Fruit fly (Drosophila melanogaster) whole organism, prepupa: Measurements from ENCODE around the gene CG43675.
A peak's percentile ranks its signal among the peaks of the same experiment; 100 is the strongest.

Source experiments
- Blimp-1 ChIP-seq: fragments of 200-800 bp; sonication (Bioruptor generic); optimal IDR thresholded peaks from 3 replicates; lab custom pipeline; 2017; ENCODE audit warnings: missing biosample characterization, missing genetic modification characterization, mild to moderate bottlenecking, moderate library complexity, missing genetic modification reagents
- CG11294 ChIP-seq: fragments of 200-800 bp; sonication (Bioruptor generic); IDR thresholded peaks from 2 replicates; pipeline ENCODE4 v1.3.6; 2022; ENCODE audit warnings: missing biosample characterization, missing genetic modification characterization
- CG11762 ChIP-seq: fragments of 200-800 bp; sonication (Bioruptor generic); optimal IDR thresholded peaks from 3 replicates; lab custom pipeline; 2016; ENCODE audit warnings: missing biosample characterization, missing genetic modification characterization; ENCODE audit not compliant: insufficient read depth
- CG11902 ChIP-seq: fragments of 200-800 bp; sonication (Bioruptor generic); optimal IDR thresholded peaks from 3 replicates; lab custom pipeline; 2016; ENCODE audit warnings: missing biosample characterization, missing genetic modification characterization
- CG1621 ChIP-seq: fragments of 200-800 bp; sonication (Bioruptor generic); optimal IDR thresholded peaks from 3 replicates; lab custom pipeline; 2018; ENCODE audit warnings: missing biosample characterization, mild to moderate bottlenecking, missing genetic modification characterization
- CG16779 ChIP-seq: fragments of 200-800 bp; sonication (Bioruptor generic); optimal IDR thresholded peaks from 3 replicates; lab custom pipeline; 2017; ENCODE audit warnings: missing biosample characterization, mild to moderate bottlenecking, missing genetic modification characterization
- CG3032 ChIP-seq: fragments of 200-800 bp; optimal IDR thresholded peaks from 2 replicates; lab custom pipeline; 2019; ENCODE audit warnings: missing biosample characterization, mild to moderate bottlenecking, missing genetic modification characterization, moderate library complexity
- CG32006 ChIP-seq: fragments of 200-800 bp; sonication (Bioruptor generic); optimal IDR thresholded peaks from 3 replicates; lab custom pipeline; 2017; ENCODE audit warnings: missing biosample characterization, mild to moderate bottlenecking, missing genetic modification characterization
- CG34406 ChIP-seq: fragments of 200-800 bp; sonication (Bioruptor generic); optimal IDR thresholded peaks from 3 replicates; lab custom pipeline; 2016; ENCODE audit warnings: missing biosample characterization, missing genetic modification characterization
- CG3919 ChIP-seq: fragments of 200-800 bp; sonication (Bioruptor generic); optimal IDR thresholded peaks from 3 replicates; lab custom pipeline; 2016; ENCODE audit warnings: missing biosample characterization, missing genetic modification characterization
- CG4318 ChIP-seq: fragments of 200-800 bp; sonication (Bioruptor generic); optimal IDR thresholded peaks from 3 replicates; lab custom pipeline; 2017; ENCODE audit warnings: missing biosample characterization, mild to moderate bottlenecking, missing genetic modification characterization
- CG6163 ChIP-seq: fragments of 200-800 bp; sonication (Bioruptor generic); IDR thresholded peaks from 3 replicates; pipeline ENCODE4 v1.3.6; 2022; ENCODE audit warnings: missing biosample characterization, missing genetic modification characterization
- CG6276 ChIP-seq: fragments of 200-800 bp; sonication (Bioruptor generic); optimal IDR thresholded peaks from 2 replicates; lab custom pipeline; 2017; ENCODE audit warnings: missing biosample characterization, mild to moderate bottlenecking, missing genetic modification characterization
- CG6808 ChIP-seq: fragments of 200-800 bp; sonication (Bioruptor generic); optimal IDR thresholded peaks from 3 replicates; lab custom pipeline; 2017; ENCODE audit warnings: missing biosample characterization, missing genetic modification characterization, mild to moderate bottlenecking, moderate library complexity, missing genetic modification reagents
- CG7368 ChIP-seq: fragments of 200-800 bp; sonication (Bioruptor generic); optimal IDR thresholded peaks from 3 replicates; lab custom pipeline; 2016; ENCODE audit warnings: missing biosample characterization, missing genetic modification characterization
- CG8119 ChIP-seq: fragments of 200-800 bp; sonication (Bioruptor generic); IDR thresholded peaks from 3 replicates; pipeline ENCODE4 v1.3.6; 2022; ENCODE audit warnings: missing biosample characterization, missing genetic modification characterization
- CG8319 ChIP-seq: fragments of 200-800 bp; sonication (Bioruptor generic); optimal IDR thresholded peaks from 3 replicates; lab custom pipeline; 2016; ENCODE audit warnings: missing biosample characterization, missing genetic modification characterization
- CG8632 ChIP-seq: fragments of 200-800 bp; sonication (Bioruptor generic); optimal IDR thresholded peaks from 3 replicates; lab custom pipeline; 2016; ENCODE audit warnings: missing biosample characterization, missing genetic modification characterization
- CG9139 ChIP-seq: fragments of 200-800 bp; sonication (Bioruptor generic); optimal IDR thresholded peaks from 3 replicates; lab custom pipeline; 2017; ENCODE audit warnings: missing biosample characterization, mild to moderate bottlenecking, missing genetic modification characterization
- Eip75B ChIP-seq: fragments of 200-800 bp; sonication (Bioruptor generic); optimal IDR thresholded peaks from 3 replicates; lab custom pipeline; 2016; ENCODE audit warnings: missing biosample characterization, missing genetic modification characterization
- Eip78C ChIP-seq: fragments of 200-800 bp; sonication (Bioruptor generic); peaks from one replicate; lab custom pipeline; 2016; ENCODE audit warnings: missing biosample characterization, missing genetic modification characterization
- Eip93F ChIP-seq: fragments of 200-800 bp; sonication (Bioruptor generic); optimal IDR thresholded peaks from 2 replicates; lab custom pipeline; 2016; ENCODE audit warnings: missing biosample characterization, mild to moderate bottlenecking, missing genetic modification characterization
- Ets21C ChIP-seq: fragments of 200-800 bp; sonication (Bioruptor generic); optimal IDR thresholded peaks from 3 replicates; lab custom pipeline; 2016; ENCODE audit warnings: missing biosample characterization, missing genetic modification characterization
- Ets96B ChIP-seq: fragments of 200-800 bp; optimal IDR thresholded peaks from 2 replicates; lab custom pipeline; 2019; ENCODE audit warnings: missing biosample characterization, mild to moderate bottlenecking, missing genetic modification characterization, moderate library complexity
- Gug ChIP-seq: fragments of 200-800 bp; sonication (Bioruptor generic); IDR thresholded peaks from 2 replicates; pipeline ENCODE4 v1.3.6; 2022; ENCODE audit warnings: missing biosample characterization, missing genetic modification characterization
- Hr38 ChIP-seq: sonication (Bioruptor generic); optimal IDR thresholded peaks from 2 replicates; lab custom pipeline; 2016; ENCODE audit warnings: missing biosample characterization, missing genetic modification characterization
- Hr39 ChIP-seq: fragments of 200-800 bp; sonication (Bioruptor generic); optimal IDR thresholded peaks from 2 replicates; lab custom pipeline; 2016; ENCODE audit warnings: missing biosample characterization, missing genetic modification characterization
- Hr4 ChIP-seq: fragments of 200-800 bp; sonication (Bioruptor generic); optimal IDR thresholded peaks from 3 replicates; lab custom pipeline; 2016; ENCODE audit warnings: missing biosample characterization, missing genetic modification characterization
- Lpt ChIP-seq: fragments of 200-800 bp; sonication (Bioruptor generic); optimal IDR thresholded peaks from 3 replicates; lab custom pipeline; 2016; ENCODE audit warnings: missing biosample characterization, missing genetic modification characterization
- Met ChIP-seq: fragments of 200-800 bp; sonication (Bioruptor generic); optimal IDR thresholded peaks from 3 replicates; lab custom pipeline; 2016; ENCODE audit warnings: missing biosample characterization, missing genetic modification characterization
- OdsH ChIP-seq: fragments of 200-800 bp; sonication (Bioruptor generic); optimal IDR thresholded peaks from 3 replicates; lab custom pipeline; 2016; ENCODE audit warnings: missing biosample characterization, missing genetic modification characterization
- Smox ChIP-seq: fragments of 200-800 bp; sonication (Bioruptor generic); optimal IDR thresholded peaks from 3 replicates; lab custom pipeline; 2016; ENCODE audit warnings: missing biosample characterization, missing genetic modification characterization
- Sox102F ChIP-seq: fragments of 200-800 bp; sonication (Bioruptor generic); optimal IDR thresholded peaks from 2 replicates; lab custom pipeline; 2016; ENCODE audit warnings: missing biosample characterization, mild to moderate bottlenecking, missing genetic modification characterization
- Sox14 ChIP-seq: fragments of 200-800 bp; sonication (Bioruptor generic); optimal IDR thresholded peaks from 3 replicates; lab custom pipeline; 2016; ENCODE audit warnings: missing biosample characterization, missing genetic modification characterization
- Sox15 ChIP-seq: fragments of 200-800 bp; sonication (Bioruptor generic); optimal IDR thresholded peaks from 3 replicates; lab custom pipeline; 2016; ENCODE audit warnings: missing biosample characterization, missing genetic modification characterization
- achi ChIP-seq: fragments of 200-800 bp; sonication (Bioruptor generic); optimal IDR thresholded peaks from 3 replicates; lab custom pipeline; 2016; ENCODE audit warnings: missing biosample characterization, missing genetic modification characterization
- acj6 ChIP-seq: fragments of 200-800 bp; sonication (Bioruptor generic); optimal IDR thresholded peaks from 3 replicates; lab custom pipeline; 2016; ENCODE audit warnings: missing biosample characterization, missing genetic modification characterization
- dac ChIP-seq: fragments of 200-800 bp; sonication (Bioruptor generic); optimal IDR thresholded peaks from 2 replicates; lab custom pipeline; 2017; ENCODE audit warnings: missing biosample characterization, mild to moderate bottlenecking, missing genetic modification characterization
- dsx ChIP-seq: fragments of 200-800 bp; optimal IDR thresholded peaks from 3 replicates; lab custom pipeline; 2019; ENCODE audit warnings: missing biosample characterization, mild to moderate bottlenecking, missing genetic modification characterization, moderate library complexity; ENCODE audit not compliant: poor library complexity, severe bottlenecking
- eg ChIP-seq: fragments of 200-800 bp; sonication (Bioruptor generic); IDR thresholded peaks from 3 replicates; pipeline ENCODE4 v1.3.6; 2022; ENCODE audit warnings: missing biosample characterization, missing genetic modification characterization
- esn ChIP-seq: fragments of 200-800 bp; sonication (Bioruptor generic); optimal IDR thresholded peaks from 2 replicates; lab custom pipeline; 2016; ENCODE audit warnings: missing biosample characterization, mild to moderate bottlenecking, missing genetic modification characterization, moderate library complexity
- fd59A ChIP-seq: fragments of 200-800 bp; sonication (Bioruptor generic); optimal IDR thresholded peaks from 2 replicates; lab custom pipeline; 2017; ENCODE audit warnings: missing biosample characterization, mild to moderate bottlenecking, missing genetic modification characterization, missing genetic modification reagents
- fd85E ChIP-seq: fragments of 200-800 bp; sonication (Bioruptor generic); optimal IDR thresholded peaks from 3 replicates; lab custom pipeline; 2016; ENCODE audit warnings: missing biosample characterization, missing genetic modification characterization
- fkh ChIP-seq: fragments of 200-800 bp; sonication (Bioruptor generic); optimal IDR thresholded peaks from 3 replicates; lab custom pipeline; 2017; ENCODE audit warnings: missing biosample characterization, mild to moderate bottlenecking, missing genetic modification characterization, moderate library complexity
- lz ChIP-seq: fragments of 200-800 bp; sonication (Bioruptor generic); optimal IDR thresholded peaks from 3 replicates; lab custom pipeline; 2016; ENCODE audit warnings: missing biosample characterization, missing genetic modification characterization
- pdm3 ChIP-seq: fragments of 200-800 bp; sonication (Bioruptor generic); optimal IDR thresholded peaks from 3 replicates; lab custom pipeline; 2016; ENCODE audit warnings: missing biosample characterization, missing genetic modification characterization
- salr ChIP-seq, 2 experiments: fragments of 200-800 bp; sonication (Bioruptor generic); optimal IDR thresholded peaks; 3 replicates each; lab custom pipeline; 2016 to 2018; ENCODE audit warnings: missing biosample characterization in 2 of 2, missing genetic modification characterization in 2 of 2, mild to moderate bottlenecking in 1 of 2
- spab ChIP-seq: fragments of 200-800 bp; sonication (Bioruptor generic); optimal IDR thresholded peaks from 2 replicates; lab custom pipeline; 2017; ENCODE audit warnings: missing biosample characterization, mild to moderate bottlenecking, missing genetic modification characterization, missing genetic modification reagents
- ss ChIP-seq, 2 experiments: fragments of 200-800 bp; sonication (Bioruptor generic); optimal IDR thresholded peaks; 2 replicates in 1 of 2; 3 replicates in 1 of 2; lab custom pipeline; 2017 to 2018; ENCODE audit warnings: mild to moderate bottlenecking in 2 of 2, missing biosample characterization in 2 of 2, missing genetic modification characterization in 2 of 2, moderate library complexity in 1 of 2
- svp ChIP-seq: fragments of 200-800 bp; sonication (Bioruptor generic); peaks from one replicate; lab custom pipeline; 2016; ENCODE audit warnings: missing biosample characterization, missing genetic modification characterization
- topi ChIP-seq: fragments of 200-800 bp; sonication (Bioruptor generic); optimal IDR thresholded peaks from 3 replicates; lab custom pipeline; 2016; ENCODE audit warnings: missing biosample characterization, missing genetic modification characterization
- vri ChIP-seq: fragments of 200-800 bp; sonication (Bioruptor generic); optimal IDR thresholded peaks from 3 replicates; lab custom pipeline; 2016; ENCODE audit warnings: missing biosample characterization, mild to moderate bottlenecking, missing genetic modification characterization

The CG43675 gene

dm6 chr3R:9399951-9400392, 44.7 kb downstream of the CG43675 start, which contains the start of gene CG34117:
Gene CG34117 (minus strand): TSS chr3R:9400053.
- no peak for TF ChIP-seq dac (GFP tag; lab: Kevin White, UChicago)
- TF ChIP-seq Sox15 (GFP tag; lab: Kevin White, UChicago), result peak; percentile 42
- peak; percentile 61 for TF ChIP-seq Gug (GFP tag; lab: Robert Waterston, UW)
- TF ChIP-seq CG34406 (GFP tag; lab: Kevin White, UChicago), result peak; percentile 72
- peak; percentile 76 for TF ChIP-seq CG8632 (GFP tag; lab: Kevin White, UChicago)
- TF ChIP-seq Sox102F (GFP tag; lab: Kevin White, UChicago), result peak; percentile 65
- no peak for TF ChIP-seq Hr38 (GFP tag; lab: Kevin White, UChicago)
- TF ChIP-seq spab (GFP tag; lab: Kevin White, UChicago), result peak; percentile 23
- TF ChIP-seq OdsH (GFP tag; lab: Kevin White, UChicago), result peak; percentile 79
- peak; percentile 1 to 28 for TF ChIP-seq ss (GFP tag; optimal IDR thresholded peaks at IDR 0.05; lab: Kevin White, UChicago)
- TF ChIP-seq esn, result peak; percentile 86
- no peak for TF ChIP-seq CG9139 (GFP tag; lab: Kevin White, UChicago)
- peak; percentile 44 for TF ChIP-seq CG11902
- peak; percentile 78 for TF ChIP-seq CG3919
- TF ChIP-seq Ets96B (tag; lab: Kevin White, UChicago), result peak; percentile 71
- peak; percentile 86 for TF ChIP-seq CG6163 (GFP tag; lab: Robert Waterston, UW)
- peak; percentile 76 for TF ChIP-seq pdm3 (GFP tag; lab: Kevin White, UChicago)
- TF ChIP-seq CG6276 (GFP tag; lab: Kevin White, UChicago), result no peak
- peak; percentile 66 for TF ChIP-seq CG7368
- TF ChIP-seq CG8319 (GFP tag; lab: Kevin White, UChicago), result peak; percentile 44
- TF ChIP-seq CG1621 (tag; lab: Kevin White, UChicago), result peak; percentile 8
- TF ChIP-seq salr (GFP tag; optimal IDR thresholded peaks at IDR 0.05; lab: Kevin White, UChicago), result peak; percentile 10 to 55
- TF ChIP-seq fd85E (GFP tag; lab: Kevin White, UChicago), result no peak
- peak; percentile 74 for TF ChIP-seq lz (GFP tag; lab: Kevin White, UChicago)
- TF ChIP-seq vri (GFP tag; lab: Kevin White, UChicago), result peak; percentile 43
- TF ChIP-seq CG16779 (tag; lab: Kevin White, UChicago), result peak; percentile 18
- peak; percentile 82 for TF ChIP-seq eg
- TF ChIP-seq Eip78C (GFP tag; lab: Kevin White, UChicago), result peak; percentile 83
- TF ChIP-seq CG32006 (GFP tag; lab: Kevin White, UChicago), result peak; percentile 61
- TF ChIP-seq topi, result peak; percentile 72
- peak; percentile 33 for TF ChIP-seq CG6808
- no peak for TF ChIP-seq CG4318 (GFP tag; lab: Kevin White, UChicago)
- peak; percentile 67 for TF ChIP-seq CG3032 (tag; lab: Kevin White, UChicago)
- peak; percentile 60 for TF ChIP-seq Ets21C (GFP tag; lab: Kevin White, UChicago)
- TF ChIP-seq acj6 (GFP tag; lab: Kevin White, UChicago), result peak; percentile 76
- peak; percentile 79 for TF ChIP-seq Met (GFP tag; lab: Kevin White, UChicago)
- TF ChIP-seq dsx (GFP tag; lab: Kevin White, UChicago), result peak; percentile 66
- TF ChIP-seq Hr4 (GFP tag; lab: Kevin White, UChicago), result peak; percentile 76
- peak; percentile 66 for TF ChIP-seq Eip75B
- peak; percentile 72 for TF ChIP-seq achi
- TF ChIP-seq Smox (GFP tag; lab: Kevin White, UChicago), result peak; percentile 75
- TF ChIP-seq Hr39 (GFP tag; lab: Kevin White, UChicago), result peak; percentile 79
- peak; percentile 40 for TF ChIP-seq Blimp-1 (GFP tag; lab: Kevin White, UChicago)
- TF ChIP-seq CG11762, result peak; percentile 41
- TF ChIP-seq fd59A (GFP tag; lab: Kevin White, UChicago), result no peak
- TF ChIP-seq fkh (GFP tag; lab: Kevin White, UChicago), result peak; percentile 40
- peak; percentile 65; the same call in 2 of the 3 replicates for TF ChIP-seq CG8119
- peak; percentile 40 for TF ChIP-seq Eip93F (GFP tag; lab: Kevin White, UChicago)
- TF ChIP-seq Sox14 (GFP tag; lab: Kevin White, UChicago), result peak; percentile 58
- peak; percentile 26; the same call in 1 of the 2 replicates for TF ChIP-seq CG11294 (GFP tag; lab: Robert Waterston, UW)
- peak; percentile 45 for TF ChIP-seq Lpt (GFP tag; lab: Kevin White, UChicago)
- TF ChIP-seq svp, result peak; percentile 90
